Fruit fly (Drosophila melanogaster): ENCODE data around the gene CG32284.

The CG32284 gene

DNA sequence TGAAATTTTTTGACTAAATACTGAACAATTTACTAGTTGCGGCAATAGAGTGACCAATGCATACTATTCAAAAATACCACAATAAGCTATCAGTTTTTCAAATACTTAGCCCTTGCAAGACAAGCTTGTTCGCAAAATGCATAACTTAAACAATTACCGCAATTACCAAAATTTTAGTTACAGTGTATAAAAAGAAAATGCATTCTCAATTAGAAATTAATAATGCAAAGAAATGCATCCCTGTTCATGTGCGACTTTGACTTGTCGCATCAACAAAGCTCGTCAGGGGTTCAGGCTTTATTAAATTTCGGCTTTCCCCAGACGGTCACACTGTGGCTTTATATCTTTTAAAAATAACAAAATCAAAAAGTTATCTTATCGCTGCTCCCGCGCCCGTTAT, 32.4 kb downstream of the CG32284 start, which contains the start of the genes hob and nSMase (continued):
- TF ChIP-seq caup (GFP tag; optimal IDR thresholded peaks at IDR 0.05; ENCODE audit: severe bottlenecking) (peak; percentile 3), sug (tag; optimal IDR thresholded peaks at IDR 0.05) (no peak), tna (GFP tag; IDR thresholded peaks at IDR 0.05; ENCODE audit: partially characterized antibody) (no peak), CG6175 (GFP tag; IDR thresholded peaks at IDR 0.05) (no peak), CG32532 (GFP tag; IDR thresholded peaks at IDR 0.05) (no peak), kah (GFP tag; optimal IDR thresholded peaks at IDR 0.05) (no peak), CG10565 (GFP tag; optimal IDR thresholded peaks at IDR 0.05) (no peak), grn (GFP tag; optimal IDR thresholded peaks at IDR 0.05) (no peak), Rx (GFP tag; IDR thresholded peaks at IDR 0.05) (no peak), CG7839 (tag; optimal IDR thresholded peaks at IDR 0.05) (no peak), CG1647 (GFP tag; optimal IDR thresholded peaks at IDR 0.05) (no peak), amos (GFP tag; IDR thresholded peaks at IDR 0.05; ENCODE audit: partially characterized antibody) (no peak), ara (GFP tag; IDR thresholded peaks at IDR 0.05) (no peak), crp (GFP tag; optimal IDR thresholded peaks at IDR 0.05) (no peak), nerfin-2 (GFP tag; IDR thresholded peaks at IDR 0.05; ENCODE audit: partially characterized antibody) (no peak), yki (optimal IDR thresholded peaks at IDR 0.05) (no peak), onecut (GFP tag; IDR thresholded peaks at IDR 0.05) (no peak), Trl (optimal IDR thresholded peaks at IDR 0.05) (no peak), Trl (GFP tag; optimal IDR thresholded peaks at IDR 0.05) (no peak), psq (GFP tag; optimal IDR thresholded peaks at IDR 0.05) (no peak), CG12299 (tag; optimal IDR thresholded peaks at IDR 0.05) (no peak), CG4707 (GFP tag; optimal IDR thresholded peaks at IDR 0.05) (no peak), Kr (GFP tag; optimal IDR thresholded peaks at IDR 0.05) (no peak), run (tag; optimal IDR thresholded peaks at IDR 0.05) (no peak), zf30C (GFP tag; optimal IDR thresholded peaks at IDR 0.05) (no peak), CG10209 (GFP tag; optimal IDR thresholded peaks at IDR 0.05) (no peak), CG34422 (GFP tag; IDR thresholded peaks at IDR 0.05) (peak; percentile 7; the same call in 1 of the 3 replicates), dati (GFP tag; IDR thresholded peaks at IDR 0.05) (no peak), CG7271 (tag; optimal IDR thresholded peaks at IDR 0.05) (no peak), Ssrp (tag; optimal IDR thresholded peaks at IDR 0.05) (no peak), YL-1 (GFP tag; optimal IDR thresholded peaks at IDR 0.05) (peak; percentile 71), tin (GFP tag; optimal IDR thresholded peaks at IDR 0.05) (no peak), ham (GFP tag; IDR thresholded peaks at IDR 0.05) (no peak), CG4404 (GFP tag; IDR thresholded peaks at IDR 0.05) (no peak), CG30403 (GFP tag; optimal IDR thresholded peaks at IDR 0.05) (no peak), Gsc (GFP tag; IDR thresholded peaks at IDR 0.05) (no peak), E2f2 (GFP tag; IDR thresholded peaks at IDR 0.05) (peak; percentile 61; the same call in 1 of the 2 replicates), Mad (GFP tag; optimal IDR thresholded peaks at IDR 0.05) (no peak), Optix (GFP tag; IDR thresholded peaks at IDR 0.05) (no peak), h (optimal IDR thresholded peaks at IDR 0.05) (no peak), Asciz (GFP tag; optimal IDR thresholded peaks at IDR 0.05) (no peak), HLH4C (GFP tag; IDR thresholded peaks at IDR 0.05; ENCODE audit: partially characterized antibody) (no peak), lbe (GFP tag; optimal IDR thresholded peaks at IDR 0.05) (no peak), CG3407 (GFP tag; optimal IDR thresholded peaks at IDR 0.05) (no peak), ken (GFP tag; IDR thresholded peaks at IDR 0.05) (no peak), corto (GFP tag; optimal IDR thresholded peaks at IDR 0.05) (no peak), CG11247 (GFP tag; IDR thresholded peaks at IDR 0.05) (no peak), CG12104 (GFP tag; optimal IDR thresholded peaks at IDR 0.05) (no peak), sqz (GFP tag; optimal IDR thresholded peaks at IDR 0.05) (no peak), CG17361 (GFP tag; IDR thresholded peaks at IDR 0.05) (no peak), sens-2 (GFP tag; IDR thresholded peaks at IDR 0.05) (no peak), stwl (tag; optimal IDR thresholded peaks at IDR 0.05) (no peak), cad (GFP tag; optimal IDR thresholded peaks at IDR 0.05) (no peak)

All from whole organism, embryonic.